Worm (Caenorhabditis elegans) whole organism, mixed stage, embryonic: ENCODE results near the gene smg-9.

ENCODE experiments used
- bed-3 ChIP-seq: fragments of 200-800 bp; sonication (Bioruptor generic); optimal IDR thresholded peaks from 3 replicates; lab custom pipeline; 2018; ENCODE audit warnings: mild to moderate bottlenecking, missing genetic modification characterization, moderate library complexity, missing compliant biosample characterization
- drap-1 ChIP-seq: fragments of 200-800 bp; sonication (Bioruptor generic); optimal IDR thresholded peaks from 3 replicates; lab custom pipeline; 2018; ENCODE audit warnings: mild to moderate bottlenecking, missing genetic modification characterization, missing compliant biosample characterization
- elt-3 ChIP-seq: fragments of 150-350 bp; optimal IDR thresholded peaks from 2 replicates; lab custom pipeline; 2014; ENCODE audit warnings: missing biosample characterization, missing genetic modification characterization
- lin-13 ChIP-seq: fragments of 150-350 bp; optimal IDR thresholded peaks from 2 replicates; lab custom pipeline; 2014; ENCODE audit warnings: missing biosample characterization, missing genetic modification characterization
- lsy-2 ChIP-seq: fragments of 150-350 bp; optimal IDR thresholded peaks from 2 replicates; lab custom pipeline; 2014; ENCODE audit warnings: missing biosample characterization, missing genetic modification characterization
- mls-2 ChIP-seq: sonication (generic microtip); optimal IDR thresholded peaks from 2 replicates; lab custom pipeline; 2016; ENCODE audit warnings: mild to moderate bottlenecking, missing genetic modification characterization, moderate library complexity, missing compliant biosample characterization
- nhr-237 ChIP-seq: fragments of 150-350 bp; optimal IDR thresholded peaks from 2 replicates; lab custom pipeline; 2014; ENCODE audit warnings: missing biosample characterization, missing genetic modification characterization
- nhr-28 ChIP-seq: fragments of 150-350 bp; optimal IDR thresholded peaks from 2 replicates; lab custom pipeline; 2014; ENCODE audit warnings: missing biosample characterization, missing genetic modification characterization
- nhr-76 ChIP-seq: sonication (generic microtip); optimal IDR thresholded peaks from 2 replicates; lab custom pipeline; 2017; ENCODE audit warnings: missing biosample characterization, missing genetic modification characterization
- pha-4 ChIP-seq: fragments of 150-350 bp; optimal IDR thresholded peaks from 2 replicates; lab custom pipeline; 2018; ENCODE audit warnings: missing biosample characterization, missing genetic modification reagents, missing genetic modification characterization
- sem-2 ChIP-seq: fragments of 200-800 bp; sonication (Bioruptor generic); optimal IDR thresholded peaks from 2 replicates; lab custom pipeline; 2018; ENCODE audit warnings: mild to moderate bottlenecking, missing genetic modification characterization, missing compliant biosample characterization
- unc-120 ChIP-seq: sonication (generic microtip); optimal IDR thresholded peaks from 2 replicates; lab custom pipeline; 2017; ENCODE audit warnings: missing genetic modification characterization, missing compliant biosample characterization; ENCODE audit not compliant: poor library complexity, severe bottlenecking
- unc-39 ChIP-seq: fragments of 150-350 bp; optimal IDR thresholded peaks from 2 replicates; lab custom pipeline; 2014; ENCODE audit warnings: missing biosample characterization, missing genetic modification characterization
- unc-62 ChIP-seq: fragments of 150-350 bp; optimal IDR thresholded peaks from 2 replicates; lab custom pipeline; 2014; ENCODE audit warnings: missing biosample characterization, missing genetic modification reagents, missing genetic modification characterization

ce11 chrII:14698057-14698456 is 54.6 kb downstream of the smg-9 start, which contains the start of gene C09F9.1:
- TF ChIP-seq unc-120 (tag; lab: Kevin White, UChicago) (no peak), elt-3 (tag; lab: Kevin White, UChicago) (no peak), lsy-2 (tag; lab: Kevin White, UChicago) (no peak), nhr-76 (no peak), nhr-28 (tag; lab: Kevin White, UChicago) (no peak), nhr-237 (tag; lab: Kevin White, UChicago) (no peak), bed-3 (GFP tag; lab: Kevin White, UChicago) (no peak), unc-62 (GFP tag; lab: Kevin White, UChicago) (no peak), lin-13 (tag; lab: Kevin White, UChicago) (no peak), pha-4 (tag; lab: Kevin White, UChicago) (no peak), sem-2 (GFP tag; lab: Kevin White, UChicago) (no peak), unc-39 (tag; lab: Kevin White, UChicago) (no peak), mls-2 (tag; lab: Kevin White, UChicago) (no peak), drap-1 (GFP tag; lab: Kevin White, UChicago) (no peak)
